Worm (Caenorhabditis elegans) whole organism, midembryonic: ENCODE measurements around the gene zfp-1.

ENCODE experiments used
- T22C8.4 ChIP-seq: fragments of 200-800 bp; sonication (Bioruptor generic); IDR thresholded peaks from 2 replicates; pipeline ENCODE4 v1.3.6; 2022; ENCODE audit warnings: missing genetic modification characterization, missing compliant biosample characterization
- med-1 ChIP-seq: sonication (generic microtip); optimal IDR thresholded peaks from 2 replicates; lab custom pipeline; 2017; ENCODE audit warnings: missing genetic modification characterization, mild to moderate bottlenecking, missing compliant biosample characterization, antibody characterized with exemption, missing genetic modification reagents; ENCODE audit not compliant: insufficient read depth
- ztf-23 ChIP-seq: fragments of 200-800 bp; sonication (Bioruptor generic); IDR thresholded peaks from 2 replicates; pipeline ENCODE4 v1.3.6; 2022; ENCODE audit warnings: missing genetic modification reagents, missing genetic modification characterization, missing compliant biosample characterization
- ztf-29 ChIP-seq: fragments of 200-800 bp; sonication (Bioruptor generic); IDR thresholded peaks from 2 replicates; pipeline ENCODE4 v1.3.6; 2022; ENCODE audit warnings: missing genetic modification reagents, missing genetic modification characterization, missing compliant biosample characterization

- TF ChIP-seq med-1 (GFP tag; lab: Kevin White, UChicago), result no peak
- TF ChIP-seq ztf-23 (GFP tag; lab: Robert Waterston, UW), result no peak
- TF ChIP-seq T22C8.4 (GFP tag; lab: Robert Waterston, UW), result no peak
- TF ChIP-seq ztf-29 (GFP tag; lab: Robert Waterston, UW), result no peak
These were observed 40.7 kb upstream of the zfp-1 start, which contains the start of gene ugtp-1 for ce11 chrIII:8750606-8751005.
